Fruit fly (Drosophila melanogaster) whole organism, embryonic: Measurements from ENCODE around the gene LIMK1.
A peak's percentile ranks its signal among the peaks of the same experiment; 100 is the strongest.

Experiments used
- CG10462 ChIP-seq: fragments of 200-800 bp; sonication (Bioruptor generic); optimal IDR thresholded peaks from 2 replicates; lab custom pipeline; 2016; ENCODE audit warnings: missing biosample characterization, missing genetic modification characterization
- CG11456 ChIP-seq: fragments of 200-800 bp; sonication (Bioruptor generic); IDR thresholded peaks from 3 replicates; pipeline ENCODE4 v1.3.6; 2022; ENCODE audit warnings: missing biosample characterization, missing genetic modification characterization
- CG11695 ChIP-seq: fragments of 200-800 bp; sonication (Bioruptor generic); IDR thresholded peaks from 3 replicates; pipeline ENCODE4 v1.3.6; 2022; ENCODE audit warnings: missing biosample characterization, missing genetic modification characterization
- CG12659 ChIP-seq: fragments of 200-800 bp; sonication (Bioruptor generic); optimal IDR thresholded peaks from 3 replicates; lab custom pipeline; 2017; ENCODE audit warnings: mild to moderate bottlenecking, missing biosample characterization, missing genetic modification reagents, missing genetic modification characterization
- CG13894 ChIP-seq: fragments of 200-800 bp; sonication (Bioruptor generic); optimal IDR thresholded peaks from 3 replicates; lab custom pipeline; 2018; ENCODE audit warnings: missing biosample characterization, mild to moderate bottlenecking, missing genetic modification characterization, moderate library complexity
- CG14667 ChIP-seq: fragments of 200-800 bp; sonication (Bioruptor generic); IDR thresholded peaks from 2 replicates; pipeline ENCODE4 v1.3.6; 2022; ENCODE audit warnings: missing biosample characterization, missing genetic modification characterization
- CG15011 ChIP-seq: fragments of 200-800 bp; sonication (Bioruptor generic); optimal IDR thresholded peaks from 3 replicates; lab custom pipeline; 2018; ENCODE audit warnings: missing biosample characterization, mild to moderate bottlenecking, missing genetic modification characterization
- CG1529 ChIP-seq: fragments of 200-800 bp; sonication (Bioruptor generic); optimal IDR thresholded peaks from 3 replicates; lab custom pipeline; 2018; ENCODE audit warnings: missing biosample characterization, missing genetic modification characterization
- CG1647 ChIP-seq: fragments of 200-800 bp; sonication (Bioruptor generic); optimal IDR thresholded peaks from 3 replicates; lab custom pipeline; 2016; ENCODE audit warnings: missing biosample characterization, missing genetic modification characterization
- CG17328 ChIP-seq: fragments of 200-800 bp; sonication (Bioruptor generic); IDR thresholded peaks from 2 replicates; pipeline ENCODE4 v1.3.6; 2022; ENCODE audit warnings: missing biosample characterization, missing genetic modification characterization
- CG17802 ChIP-seq: fragments of 200-800 bp; sonication (Bioruptor generic); optimal IDR thresholded peaks from 2 replicates; lab custom pipeline; 2018; ENCODE audit warnings: missing biosample characterization, mild to moderate bottlenecking, missing genetic modification characterization, moderate library complexity
- CG18476 ChIP-seq: fragments of 200-800 bp; sonication (Bioruptor generic); optimal IDR thresholded peaks from 2 replicates; lab custom pipeline; 2016; ENCODE audit warnings: missing biosample characterization, mild to moderate bottlenecking, missing genetic modification characterization
- CG2120 ChIP-seq: fragments of 200-800 bp; sonication (Bioruptor generic); optimal IDR thresholded peaks from 3 replicates; lab custom pipeline; 2016; ENCODE audit warnings: missing biosample characterization, missing genetic modification characterization
- CG33557 ChIP-seq: fragments of 200-800 bp; sonication (Bioruptor generic); optimal IDR thresholded peaks from 2 replicates; lab custom pipeline; 2019; ENCODE audit warnings: missing biosample characterization, mild to moderate bottlenecking, missing genetic modification characterization, moderate library complexity
- CG3407 ChIP-seq: fragments of 200-800 bp; sonication (Bioruptor generic); optimal IDR thresholded peaks from 2 replicates; lab custom pipeline; 2018; ENCODE audit warnings: missing biosample characterization, mild to moderate bottlenecking, missing genetic modification characterization
- CG3838 ChIP-seq: fragments of 200-800 bp; sonication (Bioruptor generic); optimal IDR thresholded peaks from 3 replicates; lab custom pipeline; 2016; ENCODE audit warnings: missing biosample characterization, missing genetic modification characterization
- CG4282 ChIP-seq: fragments of 200-800 bp; sonication (Bioruptor generic); optimal IDR thresholded peaks from 2 replicates; lab custom pipeline; 2016; ENCODE audit warnings: missing biosample characterization, missing genetic modification characterization
- CG4404 ChIP-seq: fragments of 200-800 bp; sonication (Bioruptor generic); IDR thresholded peaks from 2 replicates; pipeline ENCODE4 v1.3.6; 2022; ENCODE audit warnings: missing biosample characterization, missing genetic modification characterization
- CG4820 ChIP-seq: fragments of 200-800 bp; sonication (Bioruptor generic); optimal IDR thresholded peaks from 3 replicates; lab custom pipeline; 2016; ENCODE audit warnings: missing biosample characterization, missing genetic modification characterization
- CG4854 ChIP-seq: fragments of 200-800 bp; sonication (Bioruptor generic); optimal IDR thresholded peaks from 2 replicates; lab custom pipeline; 2016; ENCODE audit warnings: missing biosample characterization, missing genetic modification characterization, inconsistent platforms
- CG5245 ChIP-seq: fragments of 200-800 bp; sonication (Bioruptor generic); optimal IDR thresholded peaks from 3 replicates; lab custom pipeline; 2016; ENCODE audit warnings: missing biosample characterization, missing genetic modification characterization
- CG6654 ChIP-seq: fragments of 200-800 bp; sonication (Bioruptor generic); optimal IDR thresholded peaks from 2 replicates; lab custom pipeline; 2017; ENCODE audit warnings: missing biosample characterization, mild to moderate bottlenecking, missing genetic modification characterization
- CG6813 ChIP-seq: fragments of 200-800 bp; sonication (Bioruptor generic); optimal IDR thresholded peaks from 2 replicates; lab custom pipeline; 2017; ENCODE audit warnings: missing biosample characterization, missing genetic modification characterization, mild to moderate bottlenecking, moderate library complexity, missing genetic modification reagents
- Dfd ChIP-seq, 2 experiments: fragments of >200 bp; optimal IDR thresholded peaks; 2 replicates each; lab custom pipeline; 2017; ENCODE audit warnings: missing biosample characterization in 2 of 2, missing genetic modification characterization in 2 of 2
- H15 ChIP-seq: fragments of 200-800 bp; sonication (Bioruptor generic); IDR thresholded peaks from 3 replicates; pipeline ENCODE4 v1.3.6; 2022; ENCODE audit warnings: missing biosample characterization, missing genetic modification characterization
- Jarid2 ChIP-seq: fragments of 200-800 bp; sonication (Bioruptor generic); optimal IDR thresholded peaks from 3 replicates; lab custom pipeline; 2017; ENCODE audit warnings: mild to moderate bottlenecking, missing biosample characterization, missing genetic modification reagents, missing genetic modification characterization
- Mes4 ChIP-seq: fragments of 200-800 bp; sonication (Bioruptor generic); optimal IDR thresholded peaks from 2 replicates; lab custom pipeline; 2016; ENCODE audit warnings: missing biosample characterization, missing genetic modification characterization
- Nf-YA ChIP-seq: fragments of 200-800 bp; sonication (Bioruptor generic); IDR thresholded peaks from 2 replicates; pipeline ENCODE4 v1.3.6; 2022; ENCODE audit warnings: missing biosample characterization, missing genetic modification characterization
- Nf-YB ChIP-seq: fragments of 200-800 bp; sonication (Bioruptor generic); optimal IDR thresholded peaks from 3 replicates; lab custom pipeline; 2019; ENCODE audit warnings: missing biosample characterization, mild to moderate bottlenecking, missing genetic modification characterization, moderate library complexity
- Oli ChIP-seq: fragments of 200-800 bp; sonication (Bioruptor generic); optimal IDR thresholded peaks from 2 replicates; lab custom pipeline; 2018; ENCODE audit warnings: missing biosample characterization, mild to moderate bottlenecking, missing genetic modification characterization, moderate library complexity
- Rx ChIP-seq: fragments of 200-800 bp; sonication (Bioruptor generic); IDR thresholded peaks from 2 replicates; pipeline ENCODE4 v1.3.6; 2022; ENCODE audit warnings: missing biosample characterization, missing genetic modification characterization
- Stat92E ChIP-seq, 3 experiments: fragments of >200 bp in 2 of 3; fragments of 200-800 bp in 1 of 3; sonication (Bioruptor generic) in 1 of 3; optimal IDR thresholded peaks; 2 replicates each; lab custom pipeline; 2017 to 2019; ENCODE audit warnings: missing biosample characterization in 3 of 3, missing genetic modification characterization in 3 of 3, mild to moderate bottlenecking in 1 of 3, moderate library complexity in 1 of 3
- Tbp ChIP-seq: fragments of >200 bp; optimal IDR thresholded peaks from 2 replicates; lab custom pipeline; 2018; ENCODE audit warnings: missing biosample characterization, missing genetic modification characterization
- ara ChIP-seq: fragments of 200-800 bp; sonication (Bioruptor generic); IDR thresholded peaks from 2 replicates; pipeline ENCODE4 v1.3.6; 2022; ENCODE audit warnings: missing biosample characterization, missing genetic modification characterization
- chm ChIP-seq: fragments of 200-800 bp; sonication (Bioruptor generic); IDR thresholded peaks from 2 replicates; pipeline ENCODE4 v1.3.6; 2022; ENCODE audit warnings: missing biosample characterization, missing genetic modification characterization
- crp ChIP-seq, 2 experiments: fragments of 200-800 bp; sonication (Bioruptor generic); optimal IDR thresholded peaks; 2 replicates in 1 of 2; 3 replicates in 1 of 2; lab custom pipeline; 2017; ENCODE audit warnings: missing biosample characterization in 2 of 2, missing genetic modification characterization in 2 of 2, mild to moderate bottlenecking in 1 of 2, moderate library complexity in 1 of 2
- h ChIP-seq: fragments of >200 bp; optimal IDR thresholded peaks from 2 replicates; lab custom pipeline; 2017
- knrl ChIP-seq: fragments of 200-800 bp; sonication (Bioruptor generic); IDR thresholded peaks from 3 replicates; pipeline ENCODE4 v1.3.6; 2022; ENCODE audit warnings: missing biosample characterization, missing genetic modification characterization; ENCODE audit not compliant: partially characterized antibody
- lola ChIP-seq, 3 experiments: fragments of >200 bp in 2 of 3; fragments of 200-800 bp in 1 of 3; sonication (Bioruptor generic) in 1 of 3; optimal IDR thresholded peaks; 2 replicates each; lab custom pipeline; 2017 to 2019; ENCODE audit warnings: missing biosample characterization in 3 of 3, missing genetic modification characterization in 3 of 3, mild to moderate bottlenecking in 1 of 3, moderate library complexity in 1 of 3
- nerfin-2 ChIP-seq: fragments of 200-800 bp; sonication (Bioruptor generic); IDR thresholded peaks from 2 replicates; pipeline ENCODE4 v1.3.6; 2022; ENCODE audit warnings: missing biosample characterization, missing genetic modification characterization; ENCODE audit not compliant: partially characterized antibody
- peb ChIP-seq: fragments of 200-800 bp; sonication (Bioruptor generic); IDR thresholded peaks from 2 replicates; pipeline ENCODE4 v1.3.6; 2022; ENCODE audit warnings: missing biosample characterization, missing genetic modification characterization
- phol ChIP-seq: fragments of 200-800 bp; sonication (Bioruptor generic); optimal IDR thresholded peaks from 3 replicates; lab custom pipeline; 2018; ENCODE audit warnings: missing biosample characterization, mild to moderate bottlenecking, missing genetic modification characterization, moderate library complexity
- rib ChIP-seq: fragments of 200-800 bp; sonication (Bioruptor generic); IDR thresholded peaks from 2 replicates; pipeline ENCODE4 v1.3.6; 2022; ENCODE audit warnings: missing biosample characterization, missing genetic modification characterization
- run ChIP-seq: fragments of 200-800 bp; sonication (Bioruptor generic); optimal IDR thresholded peaks from 3 replicates; lab custom pipeline; 2018; ENCODE audit warnings: missing biosample characterization, mild to moderate bottlenecking, missing genetic modification characterization
- sisA ChIP-seq: fragments of 200-800 bp; sonication (Bioruptor generic); IDR thresholded peaks from 2 replicates; pipeline ENCODE4 v1.3.6; 2022; ENCODE audit warnings: missing biosample characterization, missing genetic modification characterization
- sna ChIP-seq: fragments of 200-800 bp; sonication (Bioruptor generic); IDR thresholded peaks from 2 replicates; pipeline ENCODE4 v1.3.6; 2022; ENCODE audit warnings: missing biosample characterization, missing genetic modification characterization; ENCODE audit not compliant: partially characterized antibody
- sr ChIP-seq: fragments of 200-800 bp; sonication (Bioruptor generic); IDR thresholded peaks from 3 replicates; pipeline ENCODE4 v1.3.6; 2022; ENCODE audit warnings: missing biosample characterization, missing genetic modification characterization
- tgo ChIP-seq: fragments of 200-800 bp; sonication (Bioruptor generic); IDR thresholded peaks from 3 replicates; pipeline ENCODE4 v1.3.6; 2022; ENCODE audit warnings: missing biosample characterization, missing genetic modification characterization
- vvl ChIP-seq: fragments of 200-800 bp; sonication (Bioruptor generic); IDR thresholded peaks from 2 replicates; pipeline ENCODE4 v1.3.6; 2022; ENCODE audit warnings: missing biosample characterization, missing genetic modification characterization
- wek ChIP-seq: fragments of 200-800 bp; sonication (Bioruptor generic); optimal IDR thresholded peaks from 3 replicates; lab custom pipeline; 2018; ENCODE audit warnings: missing biosample characterization, mild to moderate bottlenecking, missing genetic modification characterization, moderate library complexity

LIMK1 gene

dm6 chrX:12546857-12547606 is 45.0 kb downstream of the LIMK1 start (continued):
- TF ChIP-seq CG17328 (no peak), CG14667 (GFP tag; lab: Robert Waterston, UW) (no peak), Stat92E (GFP tag; optimal IDR thresholded peaks at IDR 0.05; lab: Kevin White, UChicago) (no peak), CG11695 (no peak; the same call in 2 of the 3 replicates), CG1647 (GFP tag; lab: Kevin White, UChicago) (no peak), CG13894 (tag; lab: Kevin White, UChicago) (peak; percentile 31), rib (GFP tag; lab: Robert Waterston, UW) (no peak), ara (GFP tag; lab: Robert Waterston, UW) (no peak), CG6654 (GFP tag; lab: Kevin White, UChicago) (peak; percentile 6), Tbp (GFP tag; lab: Kevin White, UChicago) (no peak), sr (no peak), CG1529 (GFP tag; lab: Kevin White, UChicago) (no peak), CG6813 (no peak), CG15011 (GFP tag; lab: Kevin White, UChicago) (no peak), CG3407 (GFP tag; lab: Kevin White, UChicago) (no peak), wek (no peak), CG4282 (GFP tag; lab: Kevin White, UChicago) (no peak), CG17802 (tag; lab: Kevin White, UChicago) (no peak), tgo (GFP tag; lab: Robert Waterston, UW) (no peak), CG18476 (no peak), Rx (GFP tag; lab: Robert Waterston, UW) (no peak; the same call in 1 of the 2 replicates), CG11456 (no peak), Nf-YA (GFP tag; lab: Robert Waterston, UW) (no peak), crp (GFP tag; optimal IDR thresholded peaks at IDR 0.05; lab: Kevin White, UChicago) (no peak), sisA (GFP tag; lab: Robert Waterston, UW) (peak; percentile 36; the same call in 1 of the 2 replicates), H15 (GFP tag; lab: Robert Waterston, UW) (no peak), CG2120 (no peak), Nf-YB (GFP tag; lab: Kevin White, UChicago) (no peak), phol (tag; lab: Kevin White, UChicago) (peak; percentile 49), knrl (no peak), sna (GFP tag; lab: Robert Waterston, UW) (no peak), lola (GFP tag; optimal IDR thresholded peaks at IDR 0.05; lab: Kevin White, UChicago) (no peak), vvl (GFP tag; lab: Robert Waterston, UW) (no peak), Jarid2 (GFP tag; lab: Kevin White, UChicago) (peak; percentile 48), CG3838 (no peak), run (tag; lab: Kevin White, UChicago) (no peak), nerfin-2 (GFP tag; lab: Robert Waterston, UW) (no peak), Mes4 (GFP tag; lab: Kevin White, UChicago) (no peak), CG4820 (GFP tag; lab: Kevin White, UChicago) (no peak), CG12659 (GFP tag; lab: Kevin White, UChicago) (no peak), peb (no peak), chm (GFP tag; lab: Robert Waterston, UW) (no peak), CG5245 (no peak), CG10462 (GFP tag; lab: Kevin White, UChicago) (no peak), CG4404 (no peak), Dfd (GFP tag; optimal IDR thresholded peaks at IDR 0.05; lab: Kevin White, UChicago) (no peak), Oli (tag; lab: Kevin White, UChicago) (peak; percentile 23), h (lab: Kevin White, UChicago) (no peak), CG4854 (GFP tag; lab: Kevin White, UChicago) (no peak), CG33557 (GFP tag; lab: Kevin White, UChicago) (no peak)
